Fruit fly (Drosophila melanogaster) whole organism, embryonic: ENCODE data around the gene CG33298.

ENCODE experiments used
- CG10321 ChIP-seq: fragments of 200-800 bp; sonication (Bioruptor generic); IDR thresholded peaks from 2 replicates; pipeline ENCODE4 v1.3.6; 2022; ENCODE audit warnings: missing biosample characterization, missing genetic modification characterization
- CG11504 ChIP-seq: fragments of 200-800 bp; sonication (Bioruptor generic); optimal IDR thresholded peaks from 3 replicates; lab custom pipeline; 2019; ENCODE audit warnings: missing biosample characterization, mild to moderate bottlenecking, missing genetic modification characterization, moderate library complexity
- CG11695 ChIP-seq: fragments of 200-800 bp; sonication (Bioruptor generic); IDR thresholded peaks from 3 replicates; pipeline ENCODE4 v1.3.6; 2022; ENCODE audit warnings: missing biosample characterization, missing genetic modification characterization
- CG12299 ChIP-seq: fragments of 200-800 bp; sonication (Bioruptor generic); optimal IDR thresholded peaks from 2 replicates; lab custom pipeline; 2018; ENCODE audit warnings: missing biosample characterization, mild to moderate bottlenecking, missing genetic modification characterization
- CG13123 ChIP-seq: fragments of 200-800 bp; sonication (Bioruptor generic); optimal IDR thresholded peaks from 2 replicates; lab custom pipeline; 2016; ENCODE audit warnings: missing biosample characterization, missing genetic modification characterization
- CG17568 ChIP-seq: fragments of 200-800 bp; sonication (Bioruptor generic); optimal IDR thresholded peaks from 2 replicates; lab custom pipeline; 2018; ENCODE audit warnings: missing biosample characterization, mild to moderate bottlenecking, missing genetic modification characterization, moderate library complexity
- CG2875 ChIP-seq: fragments of 200-800 bp; sonication (Bioruptor generic); optimal IDR thresholded peaks from 2 replicates; lab custom pipeline; 2017; ENCODE audit warnings: missing biosample characterization, mild to moderate bottlenecking, missing genetic modification characterization, missing genetic modification reagents
- CG4282 ChIP-seq: fragments of 200-800 bp; sonication (Bioruptor generic); optimal IDR thresholded peaks from 2 replicates; lab custom pipeline; 2016; ENCODE audit warnings: missing biosample characterization, missing genetic modification characterization
- CG4617 ChIP-seq: fragments of 200-800 bp; sonication (Bioruptor generic); optimal IDR thresholded peaks from 3 replicates; lab custom pipeline; 2016; ENCODE audit warnings: missing biosample characterization, missing genetic modification characterization, borderline replicate concordance
- CG4707 ChIP-seq: fragments of 200-800 bp; sonication (Bioruptor generic); optimal IDR thresholded peaks from 2 replicates; lab custom pipeline; 2018; ENCODE audit warnings: missing biosample characterization, mild to moderate bottlenecking, missing genetic modification characterization, moderate library complexity
- CG7556 ChIP-seq: fragments of 200-800 bp; sonication (Bioruptor generic); optimal IDR thresholded peaks from 2 replicates; lab custom pipeline; 2017; ENCODE audit warnings: missing biosample characterization, mild to moderate bottlenecking, missing genetic modification characterization
- CG7987 ChIP-seq: fragments of 200-800 bp; sonication (Bioruptor generic); optimal IDR thresholded peaks from 2 replicates; lab custom pipeline; 2018; ENCODE audit warnings: missing biosample characterization, mild to moderate bottlenecking, missing genetic modification characterization, moderate library complexity
- CG8089 ChIP-seq: fragments of 200-800 bp; sonication (Bioruptor generic); optimal IDR thresholded peaks from 3 replicates; lab custom pipeline; 2016; ENCODE audit warnings: missing biosample characterization, missing genetic modification characterization
- Doc2 ChIP-seq: fragments of 200-800 bp; sonication (Bioruptor generic); IDR thresholded peaks from 2 replicates; pipeline ENCODE4 v1.3.6; 2022; ENCODE audit warnings: missing biosample characterization, missing genetic modification characterization
- Dp ChIP-seq: fragments of 200-800 bp; sonication (Bioruptor generic); optimal IDR thresholded peaks from 2 replicates; lab custom pipeline; 2018; ENCODE audit warnings: missing biosample characterization, mild to moderate bottlenecking, missing genetic modification characterization, moderate library complexity
- Drgx ChIP-seq: fragments of 200-800 bp; sonication (Bioruptor generic); IDR thresholded peaks from 2 replicates; pipeline ENCODE4 v1.3.6; 2022; ENCODE audit warnings: missing biosample characterization, missing genetic modification characterization
- Fer3 ChIP-seq: fragments of 200-800 bp; sonication (Bioruptor generic); optimal IDR thresholded peaks from 2 replicates; lab custom pipeline; 2018; ENCODE audit warnings: missing biosample characterization, mild to moderate bottlenecking, missing genetic modification characterization, moderate library complexity
- Max ChIP-seq: fragments of 200-800 bp; sonication (Bioruptor generic); optimal IDR thresholded peaks from 2 replicates; lab custom pipeline; 2016; ENCODE audit warnings: missing biosample characterization, mild to moderate bottlenecking, missing genetic modification characterization
- Poxn ChIP-seq: fragments of 200-800 bp; sonication (Bioruptor generic); IDR thresholded peaks from 2 replicates; pipeline ENCODE4 v1.3.6; 2022; ENCODE audit warnings: missing biosample characterization, missing genetic modification characterization
- Ravus ChIP-seq: fragments of 200-800 bp; sonication (Bioruptor generic); IDR thresholded peaks from 2 replicates; pipeline ENCODE4 v1.3.6; 2022; ENCODE audit warnings: missing biosample characterization, missing genetic modification characterization
- Rx ChIP-seq: fragments of 200-800 bp; sonication (Bioruptor generic); IDR thresholded peaks from 2 replicates; pipeline ENCODE4 v1.3.6; 2022; ENCODE audit warnings: missing biosample characterization, missing genetic modification characterization
- Scr ChIP-seq: fragments of 200-800 bp; sonication (Bioruptor generic); IDR thresholded peaks from 2 replicates; pipeline ENCODE4 v1.3.6; 2022; ENCODE audit warnings: missing biosample characterization, missing genetic modification characterization; ENCODE audit not compliant: partially characterized antibody
- Stat92E ChIP-seq, 3 experiments: fragments of >200 bp in 2 of 3; fragments of 200-800 bp in 1 of 3; sonication (Bioruptor generic) in 1 of 3; optimal IDR thresholded peaks; 2 replicates each; lab custom pipeline; 2017 to 2019; ENCODE audit warnings: missing biosample characterization in 3 of 3, missing genetic modification characterization in 3 of 3, mild to moderate bottlenecking in 1 of 3, moderate library complexity in 1 of 3
- bowl ChIP-seq: fragments of 200-800 bp; sonication (Bioruptor generic); IDR thresholded peaks from 2 replicates; pipeline ENCODE4 v1.3.6; 2022; ENCODE audit warnings: missing biosample characterization, missing genetic modification characterization
- cad ChIP-seq: fragments of >200 bp; optimal IDR thresholded peaks from 2 replicates; lab custom pipeline; 2017; ENCODE audit warnings: missing biosample characterization, missing genetic modification characterization
- chinmo ChIP-seq: fragments of 200-800 bp; sonication (Bioruptor generic); IDR thresholded peaks from 4 replicates; pipeline ENCODE4 v1.3.6; 2022; ENCODE audit warnings: missing biosample characterization, missing genetic modification characterization; ENCODE audit not compliant: partially characterized antibody
- chm ChIP-seq: fragments of 200-800 bp; sonication (Bioruptor generic); IDR thresholded peaks from 2 replicates; pipeline ENCODE4 v1.3.6; 2022; ENCODE audit warnings: missing biosample characterization, missing genetic modification characterization
- crc ChIP-seq: fragments of 200-800 bp; sonication (Bioruptor generic); optimal IDR thresholded peaks from 2 replicates; lab custom pipeline; 2016; ENCODE audit warnings: missing biosample characterization, missing genetic modification characterization
- esg ChIP-seq: fragments of 200-800 bp; sonication (Bioruptor generic); conservative IDR thresholded peaks from 2 replicates; pipeline ENCODE4 v1.3.6; 2022; ENCODE audit warnings: missing biosample characterization, missing genetic modification characterization
- gcm ChIP-seq: fragments of 200-800 bp; sonication (Bioruptor generic); optimal IDR thresholded peaks from 2 replicates; lab custom pipeline; 2019; ENCODE audit warnings: missing biosample characterization, mild to moderate bottlenecking, missing genetic modification characterization, moderate library complexity
- grau ChIP-seq: fragments of 200-800 bp; optimal IDR thresholded peaks from 3 replicates; lab custom pipeline; 2019; ENCODE audit warnings: missing biosample characterization, mild to moderate bottlenecking, missing genetic modification characterization, moderate library complexity
- ind ChIP-seq: fragments of 200-800 bp; sonication (Bioruptor generic); optimal IDR thresholded peaks from 3 replicates; lab custom pipeline; 2016; ENCODE audit warnings: missing biosample characterization, missing genetic modification characterization
- ken ChIP-seq: fragments of 200-800 bp; sonication (Bioruptor generic); IDR thresholded peaks from 3 replicates; pipeline ENCODE4 v1.3.6; 2022; ENCODE audit warnings: missing biosample characterization, missing genetic modification characterization
- lmd ChIP-seq: fragments of 200-800 bp; sonication (Bioruptor generic); IDR thresholded peaks from 2 replicates; pipeline ENCODE4 v1.3.6; 2022; ENCODE audit warnings: missing biosample characterization, missing genetic modification characterization
- nerfin-2 ChIP-seq: fragments of 200-800 bp; sonication (Bioruptor generic); IDR thresholded peaks from 2 replicates; pipeline ENCODE4 v1.3.6; 2022; ENCODE audit warnings: missing biosample characterization, missing genetic modification characterization; ENCODE audit not compliant: partially characterized antibody
- odd ChIP-seq: fragments of 200-800 bp; sonication (Bioruptor generic); optimal IDR thresholded peaks from 2 replicates; lab custom pipeline; 2017; ENCODE audit warnings: missing biosample characterization, mild to moderate bottlenecking, missing genetic modification characterization
- p53 ChIP-seq: fragments of 200-800 bp; sonication (Bioruptor generic); optimal IDR thresholded peaks from 2 replicates; lab custom pipeline; 2016; ENCODE audit warnings: missing biosample characterization, missing genetic modification characterization
- phol ChIP-seq: fragments of 200-800 bp; sonication (Bioruptor generic); optimal IDR thresholded peaks from 3 replicates; lab custom pipeline; 2018; ENCODE audit warnings: missing biosample characterization, mild to moderate bottlenecking, missing genetic modification characterization, moderate library complexity
- run ChIP-seq: fragments of 200-800 bp; sonication (Bioruptor generic); optimal IDR thresholded peaks from 3 replicates; lab custom pipeline; 2018; ENCODE audit warnings: missing biosample characterization, mild to moderate bottlenecking, missing genetic modification characterization
- schlank ChIP-seq: fragments of 200-800 bp; sonication (Bioruptor generic); optimal IDR thresholded peaks from 2 replicates; lab custom pipeline; 2018; ENCODE audit warnings: missing biosample characterization, mild to moderate bottlenecking, missing genetic modification characterization
- scrt ChIP-seq: fragments of 200-800 bp; sonication (Bioruptor generic); optimal IDR thresholded peaks from 2 replicates; lab custom pipeline; 2018; ENCODE audit warnings: missing biosample characterization, mild to moderate bottlenecking, missing genetic modification characterization, moderate library complexity
- shn ChIP-seq: fragments of 200-800 bp; sonication (Bioruptor generic); optimal IDR thresholded peaks from 3 replicates; lab custom pipeline; 2016; ENCODE audit warnings: missing biosample characterization, missing genetic modification characterization
- so ChIP-seq: fragments of 200-800 bp; sonication (Bioruptor generic); IDR thresholded peaks from 3 replicates; pipeline ENCODE4 v1.3.6; 2022; ENCODE audit warnings: missing biosample characterization, missing genetic modification characterization
- tap ChIP-seq: fragments of 200-800 bp; optimal IDR thresholded peaks from 3 replicates; lab custom pipeline; 2019; ENCODE audit warnings: missing biosample characterization, mild to moderate bottlenecking, missing genetic modification characterization, moderate library complexity
- tna ChIP-seq: fragments of 200-800 bp; sonication (Bioruptor generic); IDR thresholded peaks from 2 replicates; pipeline ENCODE4 v1.3.6; 2022; ENCODE audit warnings: missing biosample characterization, missing genetic modification characterization; ENCODE audit not compliant: partially characterized antibody
- wek ChIP-seq: fragments of 200-800 bp; sonication (Bioruptor generic); optimal IDR thresholded peaks from 3 replicates; lab custom pipeline; 2018; ENCODE audit warnings: missing biosample characterization, mild to moderate bottlenecking, missing genetic modification characterization, moderate library complexity
- wor ChIP-seq: fragments of 200-800 bp; sonication (Bioruptor generic); IDR thresholded peaks from 2 replicates; pipeline ENCODE4 v1.3.6; 2022; ENCODE audit warnings: missing biosample characterization, missing genetic modification characterization

Gene CG33298

DNA sequence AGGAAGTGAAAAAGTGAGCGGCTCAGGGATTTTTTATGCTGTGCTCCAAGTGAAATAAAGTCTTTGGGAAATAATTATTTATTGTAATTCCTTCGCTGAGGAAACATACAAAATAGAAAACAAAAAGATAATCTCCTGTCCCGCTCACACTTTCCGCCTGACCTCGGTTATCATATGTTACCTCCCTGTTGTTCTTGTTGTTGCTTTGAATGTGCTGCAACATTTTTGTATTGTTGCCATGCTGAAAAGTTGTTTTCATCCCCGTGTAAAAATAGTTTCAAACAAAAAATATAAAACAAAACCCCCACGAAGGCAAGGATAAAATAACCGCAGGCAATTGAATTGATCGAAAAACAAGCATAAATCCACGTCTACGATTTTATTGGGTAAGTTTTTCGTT is 596 bp downstream of the CG33298 start (continued):
- TF ChIP-seq Doc2 (GFP tag; lab: Robert Waterston, UW) = no peak
- no peak for TF ChIP-seq chinmo
- no peak for TF ChIP-seq nerfin-2 (GFP tag; lab: Robert Waterston, UW)
- peak; percentile 79 for TF ChIP-seq CG11504
- no peak for TF ChIP-seq crc (GFP tag; lab: Kevin White, UChicago)
- peak in 1 of 3 experiments; percentile 4 for TF ChIP-seq Stat92E (GFP tag; optimal IDR thresholded peaks at IDR 0.05; lab: Kevin White, UChicago)
- TF ChIP-seq CG7556 (GFP tag; lab: Kevin White, UChicago) = no peak
- TF ChIP-seq CG8089 = no peak
- TF ChIP-seq run = no peak
- TF ChIP-seq wor = no peak

DNA sequence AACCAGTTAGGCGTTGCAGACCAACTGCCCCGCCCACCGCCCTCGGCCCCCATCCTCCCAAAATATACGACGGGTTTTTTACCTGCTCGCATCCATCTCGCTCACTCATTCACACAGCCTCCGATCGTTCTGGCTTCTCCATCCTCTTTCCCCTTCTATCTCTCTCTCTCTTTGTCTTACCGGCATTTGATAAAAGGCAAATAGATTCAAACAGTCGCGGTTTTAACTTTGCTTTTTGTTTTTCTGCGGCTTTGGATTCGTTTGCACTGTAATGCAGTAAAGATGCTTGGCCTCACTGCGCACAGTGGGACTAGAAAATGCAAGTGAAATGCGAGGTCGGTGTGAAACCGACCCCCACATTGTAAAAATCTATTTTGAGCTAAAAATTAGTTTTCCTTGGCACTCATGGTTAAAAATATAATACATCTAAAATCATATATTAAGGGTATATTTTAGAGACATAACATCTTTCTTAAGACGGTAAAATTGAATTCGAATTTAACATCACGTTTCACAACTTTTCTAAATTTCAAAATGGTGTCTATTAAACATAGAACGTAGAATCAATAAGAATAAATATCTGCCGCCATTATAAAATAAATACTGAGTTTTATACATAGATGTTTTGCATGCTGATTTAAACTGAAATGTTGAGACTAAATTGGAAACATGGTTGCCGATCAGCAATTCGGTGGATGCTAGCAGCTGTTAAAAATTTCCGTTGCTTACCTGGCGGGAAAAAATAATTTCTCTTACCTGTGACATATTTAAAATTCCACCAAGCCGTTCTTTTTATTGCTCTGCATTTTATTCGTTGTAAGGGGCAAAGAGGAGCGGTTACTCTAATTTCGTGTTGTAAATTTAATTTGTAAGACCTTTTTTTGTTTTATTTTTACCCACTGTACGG is 1.4 kb downstream of the CG33298 start:
- TF ChIP-seq CG12299 (tag; lab: Kevin White, UChicago) = no peak
- 0 out of 3 replicates have a peak, but pooled peaks have one; percentile 14 for TF ChIP-seq so (GFP tag; lab: Robert Waterston, UW)
- TF ChIP-seq phol = peak; percentile 25
- TF ChIP-seq tna (GFP tag; lab: Robert Waterston, UW) = no peak
- no peak for TF ChIP-seq p53 (GFP tag; lab: Kevin White, UChicago)
- TF ChIP-seq Drgx (GFP tag; lab: Robert Waterston, UW) = peak; percentile 47
- no peak for TF ChIP-seq wek (GFP tag; lab: Kevin White, UChicago)
- TF ChIP-seq Rx (GFP tag; lab: Robert Waterston, UW) = no peak
- no peak for TF ChIP-seq scrt (GFP tag; lab: Kevin White, UChicago)
- TF ChIP-seq CG17568 = no peak
- TF ChIP-seq ken (GFP tag; lab: Robert Waterston, UW) = no peak
- TF ChIP-seq CG4282 (GFP tag; lab: Kevin White, UChicago) = peak; percentile 27
- TF ChIP-seq Max (GFP tag; lab: Kevin White, UChicago) = peak; percentile 2
- no peak for TF ChIP-seq CG7987 (GFP tag; lab: Kevin White, UChicago)
- TF ChIP-seq CG4617 = no peak
- TF ChIP-seq lmd (GFP tag; lab: Robert Waterston, UW) = no peak
- TF ChIP-seq CG2875 (GFP tag; lab: Kevin White, UChicago) = no peak
- no peak for TF ChIP-seq Ravus (GFP tag; lab: Robert Waterston, UW)
- no peak for TF ChIP-seq CG13123
- TF ChIP-seq grau (tag; lab: Kevin White, UChicago) = no peak
- no peak for TF ChIP-seq odd
- TF ChIP-seq CG11695 (GFP tag; lab: Robert Waterston, UW) = 0 out of 3 replicates have a peak, but pooled peaks have one; percentile 21
- no peak for TF ChIP-seq Fer3 (tag; lab: Kevin White, UChicago)
- TF ChIP-seq CG4707 = peak; percentile 88
- no peak for TF ChIP-seq Poxn (GFP tag; lab: Robert Waterston, UW)
- no peak for TF ChIP-seq tap
- no peak for TF ChIP-seq gcm (GFP tag; lab: Kevin White, UChicago)
- 0 out of 2 replicates have a peak, but pooled peaks have one; percentile 16 for TF ChIP-seq CG10321
- no peak for TF ChIP-seq bowl (GFP tag; lab: Robert Waterston, UW)
- no peak for TF ChIP-seq esg
- TF ChIP-seq shn (GFP tag; lab: Kevin White, UChicago) = no peak
- peak; percentile 31 for TF ChIP-seq ind (GFP tag; lab: Kevin White, UChicago)
- TF ChIP-seq Dp (GFP tag; lab: Kevin White, UChicago) = no peak
- TF ChIP-seq Scr (GFP tag; lab: Robert Waterston, UW) = no peak
- TF ChIP-seq schlank = no peak
- TF ChIP-seq cad (GFP tag; lab: Kevin White, UChicago) = peak; percentile 51
- peak; percentile 51; the same call in 1 of the 2 replicates for TF ChIP-seq chm (GFP tag; lab: Robert Waterston, UW)
